Fruit fly (Drosophila melanogaster): ENCODE data around the gene hob.

The hob gene

dm6 chr3L:3239785-3240596, 21.3 kb upstream of the hob start:
- no peak for TF ChIP-seq Ets98B (GFP tag; IDR thresholded peaks at IDR 0.05)
- TF ChIP-seq CG10348 (GFP tag; IDR thresholded peaks at IDR 0.05): no peak
- peak; percentile 40 for TF ChIP-seq D1 (tag; optimal IDR thresholded peaks at IDR 0.05)
- no peak for TF ChIP-seq CG14655 (GFP tag; optimal IDR thresholded peaks at IDR 0.05)
- no peak for TF ChIP-seq rn (GFP tag; IDR thresholded peaks at IDR 0.05)
- TF ChIP-seq CG4496 (GFP tag; IDR thresholded peaks at IDR 0.05): 0 out of 3 replicates have a peak, but pooled peaks have one; percentile 5
- peak; percentile 68 for TF ChIP-seq Pif1B (GFP tag; optimal IDR thresholded peaks at IDR 0.05)
- peak; percentile 94 for TF ChIP-seq EcR (GFP tag; optimal IDR thresholded peaks at IDR 0.05)
- TF ChIP-seq CG17806 (tag; optimal IDR thresholded peaks at IDR 0.05): no peak
- no peak for TF ChIP-seq CG32121 (GFP tag; IDR thresholded peaks at IDR 0.05)
- TF ChIP-seq CG8159 (tag; optimal IDR thresholded peaks at IDR 0.05): no peak
- TF ChIP-seq CG8301 (tag; optimal IDR thresholded peaks at IDR 0.05): no peak
- TF ChIP-seq fd96Ca (GFP tag; IDR thresholded peaks at IDR 0.05): no peak
- TF ChIP-seq CG12605 (GFP tag; IDR thresholded peaks at IDR 0.05): no peak
- TF ChIP-seq gl (tag; optimal IDR thresholded peaks at IDR 0.05): no peak
- peak; percentile 46 for TF ChIP-seq Snoo (tag; optimal IDR thresholded peaks at IDR 0.05)
- no peak for TF ChIP-seq Pif1A (GFP tag; optimal IDR thresholded peaks at IDR 0.05)
- TF ChIP-seq CG34367 (tag; optimal IDR thresholded peaks at IDR 0.05): peak; percentile 83
- peak; percentile 66 for TF ChIP-seq CG9948 (tag; optimal IDR thresholded peaks at IDR 0.05)
- peak; percentile 60 for TF ChIP-seq CG15710 (tag; optimal IDR thresholded peaks at IDR 0.05)
- no peak for TF ChIP-seq CG13204 (GFP tag; optimal IDR thresholded peaks at IDR 0.05)

- TF ChIP-seq CG4496 (GFP tag; IDR thresholded peaks at IDR 0.05): peak; percentile 39; the same call in 1 of the 3 replicates
- peak; percentile 8 for TF ChIP-seq CG8159 (tag; optimal IDR thresholded peaks at IDR 0.05)
- TF ChIP-seq CG17806 (tag; optimal IDR thresholded peaks at IDR 0.05): no peak
- TF ChIP-seq rn (GFP tag; IDR thresholded peaks at IDR 0.05): no peak
- TF ChIP-seq fd96Ca (GFP tag; IDR thresholded peaks at IDR 0.05): no peak
- peak; percentile 26 for TF ChIP-seq gl (tag; optimal IDR thresholded peaks at IDR 0.05)
These were observed 20.5 kb upstream of the hob start, which contains the start of gene CG17746 for dm6 chr3L:3239033-3239752. Gene CG17746, minus strand, starts transcription at chr3L:3239578.

DNA sequence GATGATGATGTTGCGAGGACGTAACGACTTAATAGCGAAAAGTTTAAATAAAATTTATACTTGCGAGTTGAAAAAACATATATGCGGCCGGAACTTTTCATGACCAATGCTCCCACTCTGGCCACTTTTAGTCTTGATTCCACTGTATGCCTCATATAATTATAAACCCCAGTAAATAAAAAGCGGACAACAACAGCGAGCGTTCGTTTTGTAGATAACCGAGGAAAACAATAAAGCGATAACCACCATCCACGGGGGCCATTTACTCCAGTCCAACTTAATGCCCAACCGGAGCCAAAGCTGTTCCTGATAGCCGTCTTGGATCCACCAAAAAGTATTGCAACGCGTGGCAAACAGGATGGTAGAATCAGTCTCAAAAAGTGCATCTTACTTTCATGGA, 17.6 kb upstream of the hob start:
- TF ChIP-seq Snoo (tag; optimal IDR thresholded peaks at IDR 0.05) (no peak), gl (tag; optimal IDR thresholded peaks at IDR 0.05) (no peak), rn (GFP tag; IDR thresholded peaks at IDR 0.05) (no peak), EcR (GFP tag; optimal IDR thresholded peaks at IDR 0.05) (peak; percentile 45), Pif1B (GFP tag; optimal IDR thresholded peaks at IDR 0.05) (no peak), CG17806 (tag; optimal IDR thresholded peaks at IDR 0.05) (no peak), CG8159 (tag; optimal IDR thresholded peaks at IDR 0.05) (no peak)

- 0 out of 2 replicates have a peak, but pooled peaks have one; percentile 0 for TF ChIP-seq CG32121 (GFP tag; IDR thresholded peaks at IDR 0.05)
- TF ChIP-seq Ets98B (GFP tag; IDR thresholded peaks at IDR 0.05): peak; percentile 4; the same call in 1 of the 2 replicates
- TF ChIP-seq Pif1A (GFP tag; optimal IDR thresholded peaks at IDR 0.05): no peak
These were observed 7.7 kb upstream of the hob start for dm6 chr3L:3226458-3226783.

DNA sequence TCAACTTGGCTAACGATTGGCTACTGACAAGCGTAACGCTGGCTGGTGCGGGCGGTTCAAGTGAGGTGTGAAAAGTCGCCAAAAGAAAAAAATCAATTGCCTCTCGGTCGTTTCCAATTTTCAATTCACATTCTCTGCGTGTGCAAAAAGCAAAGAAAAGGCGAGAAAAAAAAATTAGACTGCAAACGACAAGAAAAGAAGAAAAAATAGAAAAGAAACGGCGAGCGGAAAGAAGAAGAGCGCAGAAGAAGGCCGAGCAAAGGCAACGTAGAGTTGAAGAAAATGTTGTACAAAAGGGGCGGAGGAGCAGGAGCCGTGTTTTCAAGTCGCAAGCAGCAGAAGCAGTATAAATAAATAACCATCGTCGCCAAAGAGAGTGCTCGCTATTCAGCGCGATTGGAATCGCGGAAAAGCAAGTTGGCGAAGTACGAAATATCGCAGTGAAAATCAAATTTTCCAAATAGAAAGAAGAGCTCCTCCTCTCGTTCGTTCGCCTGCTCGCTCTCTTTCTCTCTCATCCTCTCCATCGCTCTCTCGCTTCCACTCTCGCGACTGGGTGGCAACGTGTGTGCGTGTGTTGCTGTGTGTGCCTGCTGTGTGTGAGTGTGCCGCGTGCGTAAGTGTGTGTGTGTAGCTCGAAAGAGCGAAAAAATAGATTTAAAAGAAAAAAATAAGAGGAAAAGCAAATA, 7.2 kb upstream of the hob start:
- TF ChIP-seq CG9948 (tag; optimal IDR thresholded peaks at IDR 0.05): no peak
- TF ChIP-seq rn (GFP tag; IDR thresholded peaks at IDR 0.05): 0 out of 2 replicates have a peak, but pooled peaks have one; percentile 8
- no peak for TF ChIP-seq Pif1A (GFP tag; optimal IDR thresholded peaks at IDR 0.05)
- peak; percentile 58 for TF ChIP-seq CG4496 (GFP tag; IDR thresholded peaks at IDR 0.05)
- TF ChIP-seq CG32121 (GFP tag; IDR thresholded peaks at IDR 0.05): peak; percentile 50; the same call in 1 of the 2 replicates
- no peak for TF ChIP-seq Snoo (tag; optimal IDR thresholded peaks at IDR 0.05)
- TF ChIP-seq CG15710 (tag; optimal IDR thresholded peaks at IDR 0.05): peak; percentile 42
- TF ChIP-seq D1 (tag; optimal IDR thresholded peaks at IDR 0.05): no peak
- TF ChIP-seq CG34367 (tag; optimal IDR thresholded peaks at IDR 0.05): peak; percentile 19
- TF ChIP-seq Pif1B (GFP tag; optimal IDR thresholded peaks at IDR 0.05): no peak
- TF ChIP-seq CG10348 (GFP tag; IDR thresholded peaks at IDR 0.05): no peak
- TF ChIP-seq CG17806 (tag; optimal IDR thresholded peaks at IDR 0.05): peak; percentile 22
- TF ChIP-seq fd96Ca (GFP tag; IDR thresholded peaks at IDR 0.05): peak; percentile 76; the same call in 2 of the 3 replicates
- TF ChIP-seq CG8159 (tag; optimal IDR thresholded peaks at IDR 0.05): no peak
- TF ChIP-seq EcR (GFP tag; optimal IDR thresholded peaks at IDR 0.05): peak; percentile 53
- peak; percentile 65 for TF ChIP-seq Ets98B (GFP tag; IDR thresholded peaks at IDR 0.05)
- TF ChIP-seq CG14655 (GFP tag; optimal IDR thresholded peaks at IDR 0.05): peak; percentile 52
- TF ChIP-seq CG13204 (GFP tag; optimal IDR thresholded peaks at IDR 0.05): peak; percentile 63
- peak; percentile 59 for TF ChIP-seq CG12605 (GFP tag; IDR thresholded peaks at IDR 0.05)
- peak; percentile 16 for TF ChIP-seq CG8301 (tag; optimal IDR thresholded peaks at IDR 0.05)
- peak; percentile 62 for TF ChIP-seq gl (tag; optimal IDR thresholded peaks at IDR 0.05)

All from whole organism, pupa.